Fruit fly (Drosophila melanogaster): Measurements from ENCODE around the gene CG7276.

Gene CG7276

dm6 chr3L:15497902-15498301 is at the start of gene CG7276:
Gene CG7276, plus strand, starts transcription at chr3L:15498202.
- no peak for TF ChIP-seq D1 (tag; optimal IDR thresholded peaks at IDR 0.05)
- no peak for TF ChIP-seq CG32121 (GFP tag; IDR thresholded peaks at IDR 0.05)
- TF ChIP-seq EcR (GFP tag; optimal IDR thresholded peaks at IDR 0.05): no peak
- TF ChIP-seq Pif1B (GFP tag; optimal IDR thresholded peaks at IDR 0.05): no peak
- TF ChIP-seq gl (tag; optimal IDR thresholded peaks at IDR 0.05): no peak
- TF ChIP-seq Snoo (tag; optimal IDR thresholded peaks at IDR 0.05): no peak

DNA sequence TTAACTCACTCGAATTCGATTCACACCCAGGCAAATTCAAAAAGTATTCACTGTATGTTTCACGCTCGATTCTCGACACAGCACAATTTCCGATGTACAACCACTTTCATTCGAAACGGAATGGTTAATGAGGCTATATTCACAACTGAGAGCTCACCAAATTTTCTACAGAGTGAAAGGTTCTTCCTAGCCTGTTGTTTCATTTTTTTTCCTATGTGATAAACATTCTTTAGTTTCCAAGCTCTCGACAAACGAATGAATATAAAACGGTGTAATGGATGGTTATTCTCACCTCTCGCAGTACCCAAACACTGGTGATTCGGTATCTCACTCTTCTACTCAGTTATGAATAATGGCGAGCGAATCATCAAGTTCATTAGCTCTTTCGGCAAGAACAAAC is 24.0 kb upstream of the CG7276 start, which contains the start of gene cocoon:
Gene cocoon, minus strand, starts transcription at position 101 of the 400 bp plus-strand sequence.
- TF ChIP-seq fd96Ca (GFP tag; IDR thresholded peaks at IDR 0.05): no peak
- TF ChIP-seq rn (GFP tag; IDR thresholded peaks at IDR 0.05): no peak
- no peak for TF ChIP-seq CG14655 (GFP tag; optimal IDR thresholded peaks at IDR 0.05)
- no peak for TF ChIP-seq CG4496 (GFP tag; IDR thresholded peaks at IDR 0.05)
- TF ChIP-seq Pif1B (GFP tag; optimal IDR thresholded peaks at IDR 0.05): no peak
- TF ChIP-seq CG8159 (tag; optimal IDR thresholded peaks at IDR 0.05): no peak

dm6 chr3L:15485302-15485701 is 12.7 kb upstream of the CG7276 start, which contains the start of gene Ran-like:
Gene Ran-like, minus strand, starts transcription at chr3L:15485402.
- TF ChIP-seq CG12605 (GFP tag; IDR thresholded peaks at IDR 0.05) (no peak), Pif1B (GFP tag; optimal IDR thresholded peaks at IDR 0.05) (no peak), Ets98B (GFP tag; IDR thresholded peaks at IDR 0.05) (no peak), CG8159 (tag; optimal IDR thresholded peaks at IDR 0.05) (no peak), CG15710 (tag; optimal IDR thresholded peaks at IDR 0.05) (no peak), CG17806 (tag; optimal IDR thresholded peaks at IDR 0.05) (no peak), CG32121 (GFP tag; IDR thresholded peaks at IDR 0.05) (no peak), gl (tag; optimal IDR thresholded peaks at IDR 0.05) (no peak), CG34367 (tag; optimal IDR thresholded peaks at IDR 0.05) (no peak), Snoo (tag; optimal IDR thresholded peaks at IDR 0.05) (no peak), D1 (tag; optimal IDR thresholded peaks at IDR 0.05) (no peak), rn (GFP tag; IDR thresholded peaks at IDR 0.05) (no peak), CG13204 (GFP tag; optimal IDR thresholded peaks at IDR 0.05) (no peak), Pif1A (GFP tag; optimal IDR thresholded peaks at IDR 0.05) (no peak), CG14655 (GFP tag; optimal IDR thresholded peaks at IDR 0.05) (no peak), CG8301 (tag; optimal IDR thresholded peaks at IDR 0.05) (no peak), CG10348 (GFP tag; IDR thresholded peaks at IDR 0.05) (no peak), EcR (GFP tag; optimal IDR thresholded peaks at IDR 0.05) (no peak), CG4496 (GFP tag; IDR thresholded peaks at IDR 0.05) (no peak), CG9948 (tag; optimal IDR thresholded peaks at IDR 0.05) (no peak)

DNA sequence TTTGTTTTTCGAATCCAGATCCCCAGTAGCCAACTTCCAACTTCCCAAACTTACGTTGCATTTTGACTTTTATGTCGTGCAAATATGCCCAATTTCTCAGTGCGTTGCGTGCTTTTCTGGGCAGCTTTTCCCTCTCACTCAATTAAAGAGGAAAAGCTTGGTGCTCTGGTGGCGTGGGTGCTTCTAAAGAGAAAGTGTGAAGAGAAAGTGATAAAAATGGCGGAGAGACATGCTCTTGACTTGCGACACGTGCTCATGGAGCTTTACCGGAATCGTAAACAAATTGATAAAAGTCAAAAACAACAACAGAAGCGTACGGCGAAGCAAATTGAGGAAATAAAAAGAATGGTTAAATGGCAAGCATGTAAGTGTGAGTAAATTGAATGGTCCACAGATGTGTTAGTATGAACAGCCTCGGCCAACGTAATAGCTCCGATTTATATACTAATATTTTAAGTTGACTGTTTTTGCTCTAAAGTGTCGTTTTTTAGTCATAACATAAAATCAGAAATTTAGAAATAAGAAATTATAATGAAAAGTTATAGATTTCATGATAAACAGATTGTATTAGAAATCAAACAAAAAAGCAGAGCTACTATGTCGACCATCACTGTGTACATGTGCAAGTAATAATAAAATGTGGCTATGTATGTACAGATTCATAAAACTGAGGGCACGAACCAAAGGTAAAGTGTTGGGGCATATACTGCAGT is 4.0 kb upstream of the CG7276 start:
- TF ChIP-seq Ets98B (GFP tag; IDR thresholded peaks at IDR 0.05): no peak
- TF ChIP-seq EcR (GFP tag; optimal IDR thresholded peaks at IDR 0.05): no peak
- TF ChIP-seq rn (GFP tag; IDR thresholded peaks at IDR 0.05): no peak
- no peak for TF ChIP-seq CG10348 (GFP tag; IDR thresholded peaks at IDR 0.05)
- TF ChIP-seq CG17806 (tag; optimal IDR thresholded peaks at IDR 0.05): no peak
- no peak for TF ChIP-seq CG34367 (tag; optimal IDR thresholded peaks at IDR 0.05)
- TF ChIP-seq CG9948 (tag; optimal IDR thresholded peaks at IDR 0.05): no peak
- TF ChIP-seq D1 (tag; optimal IDR thresholded peaks at IDR 0.05): no peak
- no peak for TF ChIP-seq fd96Ca (GFP tag; IDR thresholded peaks at IDR 0.05)
- TF ChIP-seq CG15710 (tag; optimal IDR thresholded peaks at IDR 0.05): no peak
- no peak for TF ChIP-seq CG14655 (GFP tag; optimal IDR thresholded peaks at IDR 0.05)
- TF ChIP-seq CG4496 (GFP tag; IDR thresholded peaks at IDR 0.05): no peak

DNA sequence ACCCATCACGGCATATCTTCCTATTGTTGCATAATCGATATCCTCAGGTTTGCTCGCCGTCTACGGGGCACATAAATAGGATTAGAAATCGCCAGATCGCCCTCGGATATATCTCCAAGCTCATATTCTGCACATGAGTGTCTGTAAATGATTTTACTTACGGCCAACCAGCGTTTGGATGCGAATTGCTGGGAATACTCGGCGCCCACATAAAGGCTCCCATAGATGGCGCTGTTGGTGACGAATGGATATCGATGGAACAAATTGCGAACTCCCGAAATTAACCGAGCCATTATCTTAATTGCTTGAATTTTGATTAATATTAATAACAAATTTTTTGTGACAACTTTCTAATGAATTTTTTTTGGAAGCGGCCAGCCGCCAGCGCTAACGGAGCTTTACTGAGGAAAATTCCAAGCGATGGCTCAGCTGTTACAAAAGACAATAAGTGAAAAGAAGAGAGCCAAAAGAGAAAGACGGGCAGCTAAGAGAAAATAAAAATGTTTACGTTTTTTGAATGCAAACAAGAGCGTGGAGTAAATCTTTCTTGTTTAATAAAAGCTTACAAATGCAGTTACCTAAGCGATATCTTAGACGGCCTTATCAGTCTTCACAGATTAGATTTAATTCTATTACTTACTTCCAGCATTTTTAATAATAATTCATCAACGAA is 3.3 kb upstream of the CG7276 start:
- TF ChIP-seq CG13204 (GFP tag; optimal IDR thresholded peaks at IDR 0.05): no peak

dm6 chr3L:15495449-15495848 is 2.6 kb upstream of the CG7276 start, which contains the start of gene CG12355:
Gene CG12355, minus strand, starts transcription at chr3L:15495549.
- TF ChIP-seq Pif1A (GFP tag; optimal IDR thresholded peaks at IDR 0.05): no peak
- no peak for TF ChIP-seq Pif1B (GFP tag; optimal IDR thresholded peaks at IDR 0.05)
- TF ChIP-seq CG8159 (tag; optimal IDR thresholded peaks at IDR 0.05): no peak
- no peak for TF ChIP-seq CG8301 (tag; optimal IDR thresholded peaks at IDR 0.05)
- TF ChIP-seq EcR (GFP tag; optimal IDR thresholded peaks at IDR 0.05): no peak
- no peak for TF ChIP-seq CG15710 (tag; optimal IDR thresholded peaks at IDR 0.05)
- no peak for TF ChIP-seq rn (GFP tag; IDR thresholded peaks at IDR 0.05)
- no peak for TF ChIP-seq CG34367 (tag; optimal IDR thresholded peaks at IDR 0.05)
- no peak for TF ChIP-seq CG17806 (tag; optimal IDR thresholded peaks at IDR 0.05)
- TF ChIP-seq CG9948 (tag; optimal IDR thresholded peaks at IDR 0.05): no peak
- TF ChIP-seq D1 (tag; optimal IDR thresholded peaks at IDR 0.05): no peak
- no peak for TF ChIP-seq CG12605 (GFP tag; IDR thresholded peaks at IDR 0.05)
- no peak for TF ChIP-seq CG32121 (GFP tag; IDR thresholded peaks at IDR 0.05)
- no peak for TF ChIP-seq CG4496 (GFP tag; IDR thresholded peaks at IDR 0.05)
